Fruit fly (Drosophila melanogaster) S2 (cell line): ENCODE measurements around the gene Regnase-1.

ENCODE experiments used
- CG8478 ChIP-seq: fragments of >200 bp; optimal IDR thresholded peaks from 2 replicates; lab custom pipeline; 2018
- CTCF ChIP-seq, 2 experiments: fragments of >200 bp; optimal IDR thresholded peaks; 2 replicates each; lab custom pipeline; 2018

DNA sequence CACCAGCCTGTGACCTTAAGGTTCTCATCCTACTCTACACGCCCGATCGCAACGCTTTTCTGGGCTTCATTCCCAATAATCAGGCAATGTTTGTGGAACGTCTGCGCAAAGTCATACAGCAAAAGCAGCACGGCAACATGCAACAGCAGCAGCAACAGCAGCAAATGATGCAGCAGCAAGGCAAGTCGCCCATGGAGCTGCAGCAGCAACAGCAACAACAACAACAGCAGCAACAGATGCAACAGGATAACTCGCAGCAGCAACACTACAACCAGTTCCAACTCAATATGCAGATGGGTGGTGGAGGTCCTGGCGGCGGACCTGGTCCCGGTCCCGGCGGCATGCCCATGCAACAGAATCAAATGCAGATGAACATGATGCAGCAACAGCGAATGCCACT is 24.9 kb downstream of the Regnase-1 start:
- TF ChIP-seq CG8478 (lab: Kevin White, UChicago) (no peak), CTCF (optimal IDR thresholded peaks at IDR 0.05; lab: Kevin White, UChicago) (no peak)
